Fruit fly (Drosophila melanogaster) whole organism, adult: ENCODE results near the gene Mob3.

ENCODE experiments used
- CG12768 ChIP-seq: fragments of 200-800 bp; sonication (Bioruptor generic); optimal IDR thresholded peaks from 2 replicates; lab custom pipeline; 2017; ENCODE audit warnings: missing biosample characterization, missing genetic modification characterization, mild to moderate bottlenecking, moderate library complexity, missing genetic modification reagents
- CG14711 ChIP-seq: fragments of 200-800 bp; sonication (Bioruptor generic); optimal IDR thresholded peaks from 2 replicates; lab custom pipeline; 2018; ENCODE audit warnings: missing biosample characterization, mild to moderate bottlenecking, missing genetic modification characterization, moderate library complexity
- CG1620 ChIP-seq: fragments of 200-800 bp; sonication (Bioruptor generic); optimal IDR thresholded peaks from 2 replicates; lab custom pipeline; 2016; ENCODE audit warnings: missing biosample characterization, missing genetic modification characterization
- CG33017 ChIP-seq: fragments of 200-800 bp; sonication (Bioruptor generic); optimal IDR thresholded peaks from 2 replicates; lab custom pipeline; 2018; ENCODE audit warnings: missing biosample characterization, mild to moderate bottlenecking, missing genetic modification characterization, moderate library complexity
- CG5204 ChIP-seq: fragments of 200-800 bp; sonication (Bioruptor generic); optimal IDR thresholded peaks from 2 replicates; lab custom pipeline; 2016; ENCODE audit warnings: missing biosample characterization, missing genetic modification characterization
- CG7045 ChIP-seq: fragments of 200-800 bp; sonication (Bioruptor generic); optimal IDR thresholded peaks from 2 replicates; lab custom pipeline; 2017; ENCODE audit warnings: missing biosample characterization, mild to moderate bottlenecking, missing genetic modification characterization
- CG7101 ChIP-seq: fragments of 200-800 bp; sonication (Bioruptor generic); optimal IDR thresholded peaks from 2 replicates; lab custom pipeline; 2018; ENCODE audit warnings: missing biosample characterization, mild to moderate bottlenecking, missing genetic modification characterization, moderate library complexity
- Clk ChIP-seq: fragments of 200-800 bp; sonication (Bioruptor generic); optimal IDR thresholded peaks from 2 replicates; lab custom pipeline; 2017; ENCODE audit warnings: missing biosample characterization, missing genetic modification characterization
- Crg-1 ChIP-seq: fragments of 200-800 bp; sonication (Bioruptor generic); optimal IDR thresholded peaks from 2 replicates; lab custom pipeline; 2016; ENCODE audit warnings: missing biosample characterization, missing genetic modification characterization
- Hr96 ChIP-seq: fragments of 200-800 bp; sonication (Bioruptor generic); optimal IDR thresholded peaks from 2 replicates; lab custom pipeline; 2016; ENCODE audit warnings: missing biosample characterization, missing genetic modification characterization
- Mnt ChIP-seq: fragments of 200-800 bp; sonication (Bioruptor generic); optimal IDR thresholded peaks from 2 replicates; lab custom pipeline; 2016; ENCODE audit warnings: missing biosample characterization, mild to moderate bottlenecking, missing genetic modification characterization
- bab1 ChIP-seq: fragments of 200-800 bp; sonication (Bioruptor generic); optimal IDR thresholded peaks from 3 replicates; lab custom pipeline; 2019; ENCODE audit warnings: missing biosample characterization, mild to moderate bottlenecking, missing genetic modification characterization, moderate library complexity
- cic ChIP-seq: fragments of 200-800 bp; sonication (Bioruptor generic); optimal IDR thresholded peaks from 2 replicates; lab custom pipeline; 2017; ENCODE audit warnings: missing biosample characterization, mild to moderate bottlenecking, missing genetic modification characterization, moderate library complexity
- cnc ChIP-seq, 2 experiments: fragments of >200 bp; optimal IDR thresholded peaks; 2 replicates each; lab custom pipeline; 2017
- kay ChIP-seq: fragments of 200-800 bp; sonication (Bioruptor generic); peaks from one replicate; lab custom pipeline; 2016; ENCODE audit warnings: missing biosample characterization, missing genetic modification characterization, borderline replicate concordance
- ovo ChIP-seq: fragments of 200-800 bp; sonication (Bioruptor generic); optimal IDR thresholded peaks from 2 replicates; lab custom pipeline; 2016; ENCODE audit warnings: missing biosample characterization, missing genetic modification characterization
- pad ChIP-seq: fragments of 200-800 bp; sonication (Bioruptor generic); optimal IDR thresholded peaks from 3 replicates; lab custom pipeline; 2017; ENCODE audit warnings: missing biosample characterization, missing genetic modification characterization, mild to moderate bottlenecking, moderate library complexity, missing genetic modification reagents
- tj ChIP-seq: fragments of 200-800 bp; sonication (Bioruptor generic); optimal IDR thresholded peaks from 3 replicates; lab custom pipeline; 2017; ENCODE audit warnings: missing biosample characterization, mild to moderate bottlenecking, missing genetic modification characterization, moderate library complexity
- toe ChIP-seq: fragments of 200-800 bp; sonication (Bioruptor generic); optimal IDR thresholded peaks from 2 replicates; lab custom pipeline; 2016; ENCODE audit warnings: missing biosample characterization, missing genetic modification characterization

The Mob3 gene

dm6 chr2L:10238726-10239652, 26.1 kb upstream of the Mob3 start, which contains the start of gene me31B:
Gene me31B (plus strand): TSS chr2L:10239341.
- TF ChIP-seq ovo (GFP tag; lab: Kevin White, UChicago) = no peak
- no peak for TF ChIP-seq CG12768
- no peak for TF ChIP-seq Crg-1
- TF ChIP-seq pad (GFP tag; lab: Kevin White, UChicago) = no peak
- no peak for TF ChIP-seq cnc (optimal IDR thresholded peaks at IDR 0.05; lab: Kevin White, UChicago)
- no peak for TF ChIP-seq CG5204 (GFP tag; lab: Kevin White, UChicago)
- peak; percentile 70 for TF ChIP-seq kay
- peak; percentile 30 for TF ChIP-seq tj (GFP tag; lab: Kevin White, UChicago)

- no peak for TF ChIP-seq pad (GFP tag; lab: Kevin White, UChicago)
- TF ChIP-seq Mnt = peak; percentile 94
- peak; percentile 66 for TF ChIP-seq cic (GFP tag; lab: Kevin White, UChicago)
- TF ChIP-seq CG1620 = peak; percentile 22
- no peak for TF ChIP-seq Clk (GFP tag; lab: Kevin White, UChicago)
- no peak for TF ChIP-seq CG33017
- TF ChIP-seq CG7045 (GFP tag; lab: Kevin White, UChicago) = no peak
- peak; percentile 32 for TF ChIP-seq CG14711 (tag; lab: Kevin White, UChicago)
- TF ChIP-seq ovo (GFP tag; lab: Kevin White, UChicago) = peak; percentile 27
- peak; percentile 44 for TF ChIP-seq bab1 (GFP tag; lab: Kevin White, UChicago)
- no peak for TF ChIP-seq Hr96
- peak; percentile 14 for TF ChIP-seq tj (GFP tag; lab: Kevin White, UChicago)
Measured at dm6 chr2L:10246785-10247190, 18.3 kb upstream of the Mob3 start, which contains the start of gene chico. Gene chico (minus strand): TSS chr2L:10247078.

- no peak for TF ChIP-seq tj (GFP tag; lab: Kevin White, UChicago)
- TF ChIP-seq Clk (GFP tag; lab: Kevin White, UChicago) = no peak
- peak; percentile 6 for TF ChIP-seq CG7101 (tag; lab: Kevin White, UChicago)
- TF ChIP-seq CG7045 (GFP tag; lab: Kevin White, UChicago) = peak; percentile 7
- no peak for TF ChIP-seq ovo (GFP tag; lab: Kevin White, UChicago)
- TF ChIP-seq Crg-1 = peak; percentile 41
- TF ChIP-seq Mnt = peak; percentile 22
- TF ChIP-seq kay = peak; percentile 28
- TF ChIP-seq cic (GFP tag; lab: Kevin White, UChicago) = peak; percentile 60
- no peak for TF ChIP-seq CG14711 (tag; lab: Kevin White, UChicago)
- TF ChIP-seq bab1 (GFP tag; lab: Kevin White, UChicago) = no peak
Measured at dm6 chr2L:10249655-10250202, 15.4 kb upstream of the Mob3 start.

- peak; percentile 98 for TF ChIP-seq kay
- no peak for TF ChIP-seq CG12768
- TF ChIP-seq Clk (GFP tag; lab: Kevin White, UChicago) = no peak
- TF ChIP-seq Mnt = peak; percentile 30
- TF ChIP-seq CG14711 (tag; lab: Kevin White, UChicago) = peak; percentile 25
- TF ChIP-seq cic (GFP tag; lab: Kevin White, UChicago) = peak; percentile 38
- TF ChIP-seq bab1 (GFP tag; lab: Kevin White, UChicago) = peak; percentile 51
Measured at dm6 chr2L:10250441-10250847, 14.7 kb upstream of the Mob3 start, which contains the start of the genes bsk and CG31717. Gene bsk (minus strand): TSS chr2L:10250501. Gene CG31717 (plus strand): TSS chr2L:10250737.

- no peak for TF ChIP-seq Clk (GFP tag; lab: Kevin White, UChicago)
Measured at dm6 chr2L:10251592-10251991, 13.5 kb upstream of the Mob3 start, which contains the start of gene Ror. Gene Ror (plus strand): TSS chr2L:10251843.

dm6 chr2L:10255725-10256158, 9.4 kb upstream of the Mob3 start, which contains the start of gene CG5676:
Gene CG5676 (minus strand): TSS chr2L:10255891.
- TF ChIP-seq kay = peak; percentile 92
- TF ChIP-seq bab1 (GFP tag; lab: Kevin White, UChicago) = peak; percentile 51
- TF ChIP-seq cnc (optimal IDR thresholded peaks at IDR 0.05; lab: Kevin White, UChicago) = no peak
- TF ChIP-seq pad (GFP tag; lab: Kevin White, UChicago) = no peak

dm6 chr2L:10259960-10260749, 5.0 kb upstream of the Mob3 start:
- TF ChIP-seq Hr96 (no peak), CG1620 (no peak), toe (no peak), CG5204 (GFP tag; lab: Kevin White, UChicago) (no peak), bab1 (GFP tag; lab: Kevin White, UChicago) (no peak), CG14711 (tag; lab: Kevin White, UChicago) (no peak), Crg-1 (no peak), CG12768 (no peak), CG7101 (tag; lab: Kevin White, UChicago) (no peak), kay (no peak), cnc (optimal IDR thresholded peaks at IDR 0.05; lab: Kevin White, UChicago) (no peak), Clk (GFP tag; lab: Kevin White, UChicago) (no peak), CG33017 (no peak), Mnt (no peak), ovo (GFP tag; lab: Kevin White, UChicago) (no peak)
